Worm (Caenorhabditis elegans) whole organism, L1 larva: ENCODE results near the gene C24H12.6.
A peak's percentile ranks its signal among the peaks of the same experiment; 100 is the strongest.
"Not testable (repeated sequence)": the region's sequence is repeated elsewhere in the genome, so short reads cannot be mapped to it uniquely, and the experiment has no call there.

Experiments
- C34B4.2 ChIP-seq: sonication (generic microtip); optimal IDR thresholded peaks from 2 replicates; lab custom pipeline; 2017; ENCODE audit warnings: mild to moderate bottlenecking, missing genetic modification characterization, missing compliant biosample characterization
- F16B12.6 ChIP-seq: fragments of 150-350 bp; optimal IDR thresholded peaks from 2 replicates; lab custom pipeline; 2014; ENCODE audit warnings: missing biosample characterization, missing genetic modification characterization
- aha-1 ChIP-seq: fragments of 150-350 bp; optimal IDR thresholded peaks from 2 replicates; lab custom pipeline; 2014; ENCODE audit warnings: missing biosample characterization, missing genetic modification characterization
- ceh-8 ChIP-seq: fragments of 200-800 bp; sonication (Bioruptor generic); optimal IDR thresholded peaks from 2 replicates; lab custom pipeline; 2018; ENCODE audit warnings: mild to moderate bottlenecking, missing genetic modification characterization, moderate library complexity, missing compliant biosample characterization
- ceh-90 ChIP-seq: sonication (generic microtip); optimal IDR thresholded peaks from 2 replicates; lab custom pipeline; 2016; ENCODE audit warnings: missing genetic modification characterization, missing compliant biosample characterization
- efl-1 ChIP-seq, 4 experiments: fragments of 150-350 bp; optimal IDR thresholded peaks in 3 of 4; peaks in 1 of 4; 1 replicate in 1 of 4; 2 replicates in 3 of 4; lab custom pipeline; 2014; ENCODE audit warnings: missing biosample characterization in 2 of 4, missing genetic modification characterization in 2 of 4, missing genetic modification reagents in 2 of 4
- egl-27 ChIP-seq, 2 experiments: fragments of 150-350 bp in 1 of 2; sonication (generic microtip); optimal IDR thresholded peaks; 3 replicates each; lab custom pipeline; 2017 to 2018; ENCODE audit warnings: missing biosample characterization in 2 of 2, missing genetic modification characterization in 2 of 2, missing genetic modification reagents in 2 of 2
- fos-1 ChIP-seq: fragments of 150-350 bp; optimal IDR thresholded peaks from 2 replicates; lab custom pipeline; 2014; ENCODE audit warnings: missing biosample characterization, missing genetic modification characterization
- hlh-17 ChIP-seq: fragments of 200-800 bp; sonication (Bioruptor generic); optimal IDR thresholded peaks from 2 replicates; lab custom pipeline; 2018; ENCODE audit warnings: missing genetic modification characterization, mild to moderate bottlenecking, missing compliant biosample characterization, moderate library complexity, borderline replicate concordance
- isw-1 ChIP-seq: fragments of 200-800 bp; sonication (Bioruptor generic); IDR thresholded peaks from 2 replicates; pipeline ENCODE4 v1.3.6; 2022; ENCODE audit warnings: missing genetic modification characterization, missing compliant biosample characterization
- lin-13 ChIP-seq: fragments of 150-350 bp; optimal IDR thresholded peaks from 2 replicates; lab custom pipeline; 2014; ENCODE audit warnings: missing biosample characterization, missing genetic modification reagents, missing genetic modification characterization
- lin-39 ChIP-seq: fragments of 150-350 bp; optimal IDR thresholded peaks from 2 replicates; lab custom pipeline; 2014; ENCODE audit warnings: missing biosample characterization, missing genetic modification reagents, missing genetic modification characterization
- lsy-2 ChIP-seq, 2 experiments: fragments of 150-350 bp; optimal IDR thresholded peaks; 2 replicates each; lab custom pipeline; 2014; ENCODE audit warnings: missing biosample characterization in 2 of 2, missing genetic modification characterization in 2 of 2
- mdl-1 ChIP-seq, 2 experiments: fragments of 150-350 bp; optimal IDR thresholded peaks; 2 replicates each; lab custom pipeline; 2014 to 2017; ENCODE audit warnings: missing biosample characterization in 2 of 2, missing genetic modification characterization in 2 of 2, inconsistent platforms in 1 of 2
- mep-1 ChIP-seq: fragments of 150-350 bp; optimal IDR thresholded peaks from 2 replicates; lab custom pipeline; 2014; ENCODE audit warnings: missing biosample characterization, missing genetic modification characterization
- nhr-237 ChIP-seq: fragments of 150-350 bp; optimal IDR thresholded peaks from 2 replicates; lab custom pipeline; 2014; ENCODE audit warnings: missing biosample characterization, missing genetic modification characterization
- nhr-71 ChIP-seq: sonication (generic microtip); optimal IDR thresholded peaks from 2 replicates; lab custom pipeline; 2016; ENCODE audit warnings: mild to moderate bottlenecking, missing genetic modification characterization, moderate library complexity, missing compliant biosample characterization
- nhr-85 ChIP-seq: sonication (generic microtip); peaks from one replicate; lab custom pipeline; 2016; ENCODE audit warnings: missing genetic modification characterization, inconsistent platforms, missing compliant biosample characterization
- nhr-90 ChIP-seq: sonication (generic microtip); optimal IDR thresholded peaks from 2 replicates; lab custom pipeline; 2016; ENCODE audit warnings: mild to moderate bottlenecking, missing genetic modification characterization, missing compliant biosample characterization; ENCODE audit not compliant: poor library complexity
- pax-3 ChIP-seq: fragments of 200-800 bp; sonication (Bioruptor generic); optimal IDR thresholded peaks from 2 replicates; lab custom pipeline; 2018; ENCODE audit warnings: mild to moderate bottlenecking, missing genetic modification characterization, moderate library complexity, missing compliant biosample characterization
- pqm-1 ChIP-seq: sonication (generic microtip); optimal IDR thresholded peaks from 3 replicates; lab custom pipeline; 2017; ENCODE audit warnings: missing biosample characterization, missing genetic modification characterization
- rnt-1 ChIP-seq: sonication (generic microtip); optimal IDR thresholded peaks from 2 replicates; lab custom pipeline; 2016; ENCODE audit warnings: mild to moderate bottlenecking, missing genetic modification characterization, moderate library complexity, missing compliant biosample characterization
- snu-23 ChIP-seq: sonication (generic microtip); optimal IDR thresholded peaks from 2 replicates; lab custom pipeline; 2016; ENCODE audit warnings: missing genetic modification characterization, missing compliant biosample characterization
- sptf-1 ChIP-seq: fragments of 150-350 bp; optimal IDR thresholded peaks from 2 replicates; lab custom pipeline; 2014; ENCODE audit warnings: missing biosample characterization, missing genetic modification characterization
- sup-37 ChIP-seq: fragments of 200-800 bp; sonication (Bioruptor generic); optimal IDR thresholded peaks from 2 replicates; lab custom pipeline; 2018; ENCODE audit warnings: mild to moderate bottlenecking, missing genetic modification characterization, missing compliant biosample characterization
- tlp-1 ChIP-seq: fragments of 150-350 bp; optimal IDR thresholded peaks from 2 replicates; lab custom pipeline; 2014; ENCODE audit warnings: missing biosample characterization, missing genetic modification characterization
- unc-130 ChIP-seq: fragments of 150-350 bp; optimal IDR thresholded peaks from 2 replicates; lab custom pipeline; 2017; ENCODE audit warnings: missing biosample characterization, missing genetic modification characterization, inconsistent platforms
- unc-62 ChIP-seq: fragments of 150-350 bp; optimal IDR thresholded peaks from 2 replicates; lab custom pipeline; 2014; ENCODE audit warnings: missing biosample characterization, missing genetic modification reagents, missing genetic modification characterization
- unc-98 ChIP-seq: fragments of 200-800 bp; sonication (Bioruptor generic); IDR thresholded peaks from 2 replicates; pipeline ENCODE4 v1.3.6; 2022; ENCODE audit warnings: missing genetic modification characterization, missing compliant biosample characterization
- ztf-4 ChIP-seq: fragments of 150-350 bp; optimal IDR thresholded peaks from 2 replicates; lab custom pipeline; 2014; ENCODE audit warnings: missing biosample characterization, missing genetic modification characterization

The C24H12.6 gene

ce11 chrII:418782-419181 is at the start of gene C24H12.6:
Gene C24H12.6, minus strand, starts transcription at chrII:418882.
- TF ChIP-seq mep-1 (tag; lab: Kevin White, UChicago), result no peak
- TF ChIP-seq unc-62 (GFP tag; lab: Kevin White, UChicago), result no peak
- no peak for TF ChIP-seq nhr-85 (tag; lab: Kevin White, UChicago)
- TF ChIP-seq C34B4.2 (tag; lab: Kevin White, UChicago), result no peak
- no peak for TF ChIP-seq ceh-90 (tag; lab: Kevin White, UChicago)
- TF ChIP-seq nhr-90 (tag; lab: Kevin White, UChicago), result no peak
- no peak for TF ChIP-seq isw-1 (GFP tag; lab: Robert Waterston, UW)
- TF ChIP-seq ztf-4 (tag; lab: Kevin White, UChicago), result no peak
- TF ChIP-seq rnt-1, result no peak
- no peak for TF ChIP-seq pax-3
- TF ChIP-seq, all 84 proteins: peak for 0

ce11 chrII:467265-467664 is 48.6 kb upstream of the C24H12.6 start, which contains the start of gene nfyb-1:
Gene nfyb-1, minus strand, starts transcription at chrII:467365.
- TF ChIP-seq fos-1 (tag; lab: Kevin White, UChicago), result no peak
- TF ChIP-seq snu-23 (GFP tag; lab: Kevin White, UChicago), result no peak
- TF ChIP-seq unc-130, result no peak
- no peak for TF ChIP-seq F16B12.6 (tag; lab: Kevin White, UChicago)
- no peak for TF ChIP-seq lin-13 (GFP tag; lab: Kevin White, UChicago)
- no peak for TF ChIP-seq nhr-237 (tag; lab: Kevin White, UChicago)
- TF ChIP-seq sup-37 (GFP tag; lab: Kevin White, UChicago), result no peak
- TF ChIP-seq lin-39 (tag; lab: Kevin White, UChicago), result no peak
- no peak for TF ChIP-seq aha-1 (tag; lab: Kevin White, UChicago)
- TF ChIP-seq egl-27 (tag; optimal IDR thresholded peaks at IDR 0.05; lab: Kevin White, UChicago), result no peak
- TF ChIP-seq nhr-71 (tag; lab: Kevin White, UChicago), result no peak

- no peak for TF ChIP-seq sptf-1
- no peak for TF ChIP-seq efl-1 (optimal IDR thresholded peaks at IDR 0.05; lab: Kevin White, UChicago)
- peak in 1 of 2 experiments; percentile 65 for TF ChIP-seq efl-1 (GFP tag; optimal IDR thresholded peaks at IDR 0.05 in 1 of 2; lab: Kevin White, UChicago)
- peak; percentile 21 to 69 for TF ChIP-seq lsy-2 (tag; optimal IDR thresholded peaks at IDR 0.05; lab: Kevin White, UChicago)
Measured at ce11 chrII:461297-461696, 42.6 kb upstream of the C24H12.6 start.

ce11 chrII:460835-461234 is 42.2 kb upstream of the C24H12.6 start, which contains the start of gene W10D9.3:
Gene W10D9.3, minus strand, starts transcription at chrII:460935.
- no peak for TF ChIP-seq unc-130
- TF ChIP-seq unc-62 (GFP tag; lab: Kevin White, UChicago), result no peak
- no peak for TF ChIP-seq hlh-17 (GFP tag; lab: Kevin White, UChicago)
- no peak for TF ChIP-seq pqm-1 (tag; lab: Kevin White, UChicago)
- no peak for TF ChIP-seq nhr-71 (tag; lab: Kevin White, UChicago)
- TF ChIP-seq ceh-8 (GFP tag; lab: Kevin White, UChicago), result no peak

- peak; percentile 63 for TF ChIP-seq nhr-85 (tag; lab: Kevin White, UChicago)
- no peak for TF ChIP-seq tlp-1 (tag; lab: Kevin White, UChicago)
- no peak for TF ChIP-seq fos-1 (tag; lab: Kevin White, UChicago)
- peak in 1 of 2 experiments; percentile 10 for TF ChIP-seq lsy-2 (tag; optimal IDR thresholded peaks at IDR 0.05; lab: Kevin White, UChicago)
Measured at ce11 chrII:457790-458189, 39.1 kb upstream of the C24H12.6 start, which contains the start of gene gvd-1. Gene gvd-1, minus strand, starts transcription at chrII:457890.

- TF ChIP-seq lin-13 (GFP tag; lab: Kevin White, UChicago) (peak; percentile 52), lsy-2 (tag; optimal IDR thresholded peaks at IDR 0.05; lab: Kevin White, UChicago) (peak; percentile 65 to 83), C34B4.2 (tag; lab: Kevin White, UChicago) (no peak)
Measured at ce11 chrII:456371-456770, 37.7 kb upstream of the C24H12.6 start.

ce11 chrII:454646-455045 is 36.0 kb upstream of the C24H12.6 start, which contains the start of gene W10D9.1:
Gene W10D9.1, plus strand, starts transcription at chrII:454946.
- TF ChIP-seq mdl-1 (tag; optimal IDR thresholded peaks at IDR 0.05; lab: Kevin White, UChicago); nhr-85 (tag; lab: Kevin White, UChicago); unc-98 (GFP tag; lab: Robert Waterston, UW): not testable (repeated sequence)
